Worm (Caenorhabditis elegans) whole organism, early embryonic: ENCODE results near the gene fbxa-31.

Experiments
- B0310.2 ChIP-seq: sonication (generic microtip); optimal IDR thresholded peaks from 2 replicates; lab custom pipeline; 2016; ENCODE audit warnings: mild to moderate bottlenecking, missing genetic modification characterization, missing compliant biosample characterization
- F13C5.2 ChIP-seq: sonication (generic microtip); optimal IDR thresholded peaks from 2 replicates; lab custom pipeline; 2017; ENCODE audit warnings: mild to moderate bottlenecking, missing genetic modification characterization, inconsistent platforms, missing compliant biosample characterization
- aly-1 ChIP-seq: sonication (generic microtip); optimal IDR thresholded peaks from 2 replicates; lab custom pipeline; 2016; ENCODE audit warnings: missing genetic modification characterization, missing compliant biosample characterization
- ama-1 ChIP-seq: fragments of 150-350 bp; optimal IDR thresholded peaks from 2 replicates; lab custom pipeline; 2014
- ceh-13 ChIP-seq: fragments of 200-800 bp; sonication (Bioruptor generic); optimal IDR thresholded peaks from 2 replicates; lab custom pipeline; 2018; ENCODE audit warnings: mild to moderate bottlenecking, missing genetic modification characterization, missing compliant biosample characterization
- ceh-36 ChIP-seq: sonication (generic microtip); optimal IDR thresholded peaks from 2 replicates; lab custom pipeline; 2016; ENCODE audit warnings: missing genetic modification characterization, inconsistent platforms, missing compliant biosample characterization
- ets-7 ChIP-seq: sonication (generic microtip); optimal IDR thresholded peaks from 2 replicates; lab custom pipeline; 2016; ENCODE audit warnings: missing genotype, missing genetic modification characterization, missing compliant biosample characterization
- flt-1 ChIP-seq: fragments of 200-800 bp; sonication (Bioruptor generic); IDR thresholded peaks from 2 replicates; pipeline ENCODE4 v1.3.6; 2022; ENCODE audit warnings: missing genetic modification characterization, missing compliant biosample characterization
- hmbx-1 ChIP-seq: sonication (generic microtip); optimal IDR thresholded peaks from 2 replicates; lab custom pipeline; 2016; ENCODE audit warnings: mild to moderate bottlenecking, missing genetic modification characterization, missing compliant biosample characterization
- hmg-4 ChIP-seq: fragments of 200-800 bp; sonication (Bioruptor generic); optimal IDR thresholded peaks from 2 replicates; lab custom pipeline; 2018; ENCODE audit warnings: mild to moderate bottlenecking, missing genetic modification characterization, missing compliant biosample characterization
- hnd-1 ChIP-seq: sonication (generic microtip); optimal IDR thresholded peaks from 2 replicates; lab custom pipeline; 2016; ENCODE audit warnings: missing genetic modification characterization, missing compliant biosample characterization
- pes-1 ChIP-seq: fragments of 200-800 bp; sonication (Bioruptor generic); IDR thresholded peaks from 2 replicates; pipeline ENCODE4 v1.3.6; 2022; ENCODE audit warnings: missing genetic modification reagents, missing genetic modification characterization, missing compliant biosample characterization
- scrt-1 ChIP-seq: fragments of 200-800 bp; sonication (Bioruptor generic); IDR thresholded peaks from 2 replicates; pipeline ENCODE4 v1.3.6; 2022; ENCODE audit warnings: missing genetic modification characterization, missing compliant biosample characterization
- sea-1 ChIP-seq: fragments of 200-800 bp; sonication (Bioruptor generic); conservative IDR thresholded peaks from 2 replicates; pipeline ENCODE4 v1.3.6; 2022; ENCODE audit warnings: missing genetic modification characterization, missing compliant biosample characterization
- tbx-11 ChIP-seq: fragments of 200-800 bp; sonication (Bioruptor generic); IDR thresholded peaks from 2 replicates; pipeline ENCODE4 v1.3.6; 2022; ENCODE audit warnings: missing genetic modification characterization, missing compliant biosample characterization
- tbx-37 ChIP-seq: fragments of 200-800 bp; sonication (Bioruptor generic); conservative IDR thresholded peaks from 2 replicates; pipeline ENCODE4 v1.3.6; 2022; ENCODE audit warnings: missing genetic modification reagents, missing genetic modification characterization, missing compliant biosample characterization
- tra-4 ChIP-seq: sonication (generic microtip); optimal IDR thresholded peaks from 2 replicates; lab custom pipeline; 2017; ENCODE audit warnings: missing genetic modification characterization, missing compliant biosample characterization

Gene fbxa-31

ce11 chrIII:1271378-1271926, at the start of gene fbxa-31:
fbxa-31 (minus strand) TSS chrIII:1271428.
- TF ChIP-seq ets-7 (no peak), ama-1 (lab: Kevin White, UChicago) (no peak), F13C5.2 (tag; lab: Kevin White, UChicago) (no peak), hmg-4 (no peak)

ce11 chrIII:1315038-1315437, 43.8 kb upstream of the fbxa-31 start, which contains the start of the genes fbxa-80 and fbxa-19:
fbxa-80 (minus strand) TSS chrIII:1315210.
fbxa-19 (plus strand) TSS chrIII:1315401.
- TF ChIP-seq hmg-4 (no peak), aly-1 (tag; lab: Kevin White, UChicago) (no peak), B0310.2 (tag; lab: Kevin White, UChicago) (no peak), tbx-37 (GFP tag; lab: Robert Waterston, UW) (no peak), scrt-1 (GFP tag; lab: Robert Waterston, UW) (no peak), hnd-1 (tag; lab: Kevin White, UChicago) (no peak), tra-4 (tag; lab: Kevin White, UChicago) (no peak), pes-1 (no peak), ceh-36 (tag; lab: Kevin White, UChicago) (no peak), sea-1 (GFP tag; lab: Robert Waterston, UW) (no peak), tbx-11 (no peak), flt-1 (no peak), ceh-13 (no peak), hmbx-1 (tag; lab: Kevin White, UChicago) (no peak), ama-1 (lab: Kevin White, UChicago) (no peak), ets-7 (no peak), F13C5.2 (tag; lab: Kevin White, UChicago) (no peak)

- TF ChIP-seq ets-7 (no peak), hmg-4 (no peak), tbx-11 (no peak), hnd-1 (tag; lab: Kevin White, UChicago) (no peak), ceh-13 (no peak)
These were observed 43.1 kb upstream of the fbxa-31 start for ce11 chrIII:1314283-1314682.

DNA sequence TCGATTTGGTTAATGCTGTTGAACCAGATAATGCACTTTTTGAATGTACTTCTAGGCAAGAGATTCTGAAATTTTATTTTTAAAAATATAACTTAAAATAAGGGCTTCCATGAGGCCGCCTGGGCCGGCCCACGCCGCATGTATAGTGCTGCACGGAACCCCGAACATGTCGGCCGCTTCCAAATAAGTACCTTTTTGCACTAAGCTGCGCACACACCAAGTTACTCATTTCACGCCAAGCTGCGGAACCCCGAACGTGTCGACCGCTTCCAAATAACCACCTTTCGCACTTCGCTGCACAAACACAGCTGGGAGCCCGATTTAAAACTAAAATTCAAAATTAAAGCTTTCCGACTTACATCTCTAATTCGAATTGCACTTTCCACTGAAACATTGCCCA, 40.1 kb upstream of the fbxa-31 start:
- TF ChIP-seq hnd-1 (tag; lab: Kevin White, UChicago) (no peak), ets-7 (no peak), hmbx-1 (tag; lab: Kevin White, UChicago) (no peak), hmg-4 (no peak)

ce11 chrIII:1308887-1309286, 37.7 kb upstream of the fbxa-31 start, which contains the start of gene Y82E9BL.12:
Y82E9BL.12 (plus strand) TSS chrIII:1309187.
- no peak for TF ChIP-seq hnd-1 (tag; lab: Kevin White, UChicago)
- TF ChIP-seq flt-1, result no peak
- no peak for TF ChIP-seq tra-4 (tag; lab: Kevin White, UChicago)
- no peak for TF ChIP-seq sea-1 (GFP tag; lab: Robert Waterston, UW)
- TF ChIP-seq ceh-36 (tag; lab: Kevin White, UChicago), result no peak
- no peak for TF ChIP-seq hmbx-1 (tag; lab: Kevin White, UChicago)
- no peak for TF ChIP-seq tbx-11
- no peak for TF ChIP-seq pes-1
- TF ChIP-seq ets-7, result no peak
- no peak for TF ChIP-seq F13C5.2 (tag; lab: Kevin White, UChicago)
- TF ChIP-seq B0310.2 (tag; lab: Kevin White, UChicago), result no peak
- no peak for TF ChIP-seq ceh-13
- TF ChIP-seq hmg-4, result no peak
- TF ChIP-seq tbx-37 (GFP tag; lab: Robert Waterston, UW), result no peak
- TF ChIP-seq scrt-1 (GFP tag; lab: Robert Waterston, UW), result no peak
- TF ChIP-seq aly-1 (tag; lab: Kevin White, UChicago), result no peak
- no peak for TF ChIP-seq ama-1 (lab: Kevin White, UChicago)

- TF ChIP-seq ama-1 (lab: Kevin White, UChicago) (no peak), ets-7 (no peak)
These were observed 37.0 kb upstream of the fbxa-31 start, which contains the start of gene fbxa-79 for ce11 chrIII:1308209-1308608. fbxa-79 (minus strand) TSS chrIII:1308294.

DNA sequence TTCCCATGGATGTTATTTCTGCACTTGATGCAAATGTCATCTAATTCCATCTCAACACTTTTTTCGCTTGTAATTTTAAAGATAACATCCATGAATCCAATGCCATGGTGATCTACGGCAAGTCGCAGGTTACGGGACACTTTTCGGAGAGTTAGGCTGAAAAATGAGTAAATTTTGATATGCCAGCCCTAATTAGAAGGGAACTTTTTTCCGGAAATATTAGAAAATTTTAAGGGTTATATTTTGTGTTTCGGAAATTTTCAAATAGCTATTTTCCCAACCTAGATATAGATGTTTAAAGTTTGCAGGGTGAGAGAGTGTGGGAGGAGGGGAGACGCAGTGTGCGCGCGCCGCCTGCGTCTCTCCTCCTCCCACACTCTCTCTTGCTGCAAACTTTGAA, 36.1 kb upstream of the fbxa-31 start:
- TF ChIP-seq tra-4 (tag; lab: Kevin White, UChicago) (no peak), F13C5.2 (tag; lab: Kevin White, UChicago) (no peak), pes-1 (no peak), aly-1 (tag; lab: Kevin White, UChicago) (no peak), flt-1 (no peak), B0310.2 (tag; lab: Kevin White, UChicago) (no peak), hnd-1 (tag; lab: Kevin White, UChicago) (no peak), hmg-4 (no peak), tbx-37 (GFP tag; lab: Robert Waterston, UW) (no peak), ceh-13 (no peak), ceh-36 (tag; lab: Kevin White, UChicago) (no peak), hmbx-1 (tag; lab: Kevin White, UChicago) (no peak), ets-7 (no peak), tbx-11 (no peak), sea-1 (GFP tag; lab: Robert Waterston, UW) (no peak), ama-1 (lab: Kevin White, UChicago) (no peak), scrt-1 (GFP tag; lab: Robert Waterston, UW) (no peak)

ce11 chrIII:1303414-1303813, 32.2 kb upstream of the fbxa-31 start, which contains the start of gene fbxa-75:
fbxa-75 (plus strand) TSS chrIII:1303714.
- no peak for TF ChIP-seq ets-7
- TF ChIP-seq pes-1, result no peak
- no peak for TF ChIP-seq ceh-36 (tag; lab: Kevin White, UChicago)
- TF ChIP-seq hmg-4, result no peak
- no peak for TF ChIP-seq flt-1
- no peak for TF ChIP-seq ceh-13
- TF ChIP-seq B0310.2 (tag; lab: Kevin White, UChicago), result no peak
- TF ChIP-seq hnd-1 (tag; lab: Kevin White, UChicago), result no peak
- TF ChIP-seq tra-4 (tag; lab: Kevin White, UChicago), result no peak
- TF ChIP-seq ama-1 (lab: Kevin White, UChicago), result no peak
- no peak for TF ChIP-seq aly-1 (tag; lab: Kevin White, UChicago)
- TF ChIP-seq scrt-1 (GFP tag; lab: Robert Waterston, UW), result no peak
- no peak for TF ChIP-seq F13C5.2 (tag; lab: Kevin White, UChicago)
- no peak for TF ChIP-seq sea-1 (GFP tag; lab: Robert Waterston, UW)
